Worm (Caenorhabditis elegans) whole organism, L4 larva: ENCODE results near the gene nlp-5.
"Not testable (repeated sequence)": the region's sequence is repeated elsewhere in the genome, so short reads cannot be mapped to it uniquely, and the experiment has no call there.

ENCODE experiments used
- daf-16 ChIP-seq, 3 experiments: sonication (generic microtip); optimal IDR thresholded peaks; 2 replicates each; lab custom pipeline; 2016 to 2017; ENCODE audit warnings: missing genetic modification characterization in 3 of 3, missing genetic modification reagents in 3 of 3, mild to moderate bottlenecking in 2 of 3, missing compliant biosample characterization in 2 of 3, missing biosample characterization in 1 of 3, moderate library complexity in 1 of 3
- lsy-2 ChIP-seq, 2 experiments: fragments of 150-350 bp in 1 of 2; sonication (generic microtip) in 1 of 2; optimal IDR thresholded peaks; 2 replicates each; lab custom pipeline; 2014 to 2017; ENCODE audit warnings: missing biosample characterization in 2 of 2, missing genetic modification characterization in 2 of 2

The nlp-5 gene

DNA sequence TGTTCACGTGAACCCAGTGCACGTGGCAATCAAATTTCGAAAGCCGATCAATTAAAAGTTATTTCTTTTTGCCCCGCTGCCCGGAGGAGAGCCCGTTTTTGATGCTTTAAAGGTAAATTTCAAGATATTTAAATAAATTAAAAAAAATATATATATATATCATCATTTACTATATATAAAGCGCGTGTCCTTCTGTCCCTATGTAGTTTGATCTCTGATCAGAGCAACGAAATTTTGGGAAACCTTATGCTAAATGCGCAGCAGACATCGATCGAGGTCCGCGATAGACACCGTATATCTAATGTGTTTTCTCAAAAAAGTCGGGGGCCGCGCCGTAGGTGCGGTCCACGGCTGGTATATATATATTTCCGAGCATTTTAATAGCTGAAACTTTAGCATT lies 47.6 kb downstream of the nlp-5 start:
- TF ChIP-seq daf-16 (GFP tag; optimal IDR thresholded peaks at IDR 0.05; lab: Kevin White, UChicago) (peak in 1 of 2 experiments; percentile 18), lsy-2 (tag; optimal IDR thresholded peaks at IDR 0.05; lab: Kevin White, UChicago) (peak in 1 of 2 experiments; percentile 16)
- not testable (repeated sequence) for TF ChIP-seq daf-16 (tag; optimal IDR thresholded peaks at IDR 0.05; lab: Kevin White, UChicago)
